Fruit fly (Drosophila melanogaster) whole organism, embryonic: ENCODE results near the gene Ac13E.
A peak's percentile ranks its signal among the peaks of the same experiment; 100 is the strongest.

Experiments
- Aef1 ChIP-seq: fragments of 200-800 bp; sonication (Bioruptor generic); IDR thresholded peaks from 3 replicates; pipeline ENCODE4 v1.3.6; 2022; ENCODE audit warnings: missing biosample characterization, missing genetic modification characterization
- Atf6 ChIP-seq: fragments of 200-800 bp; sonication (Bioruptor generic); IDR thresholded peaks from 2 replicates; pipeline ENCODE4 v1.3.6; 2022; ENCODE audit warnings: missing biosample characterization, missing genetic modification characterization
- Blimp-1 ChIP-seq: fragments of 200-800 bp; sonication (Bioruptor generic); optimal IDR thresholded peaks from 3 replicates; lab custom pipeline; 2018; ENCODE audit warnings: missing biosample characterization, missing genetic modification characterization, mild to moderate bottlenecking, moderate library complexity, missing genetic modification reagents
- Bteb2 ChIP-seq: fragments of 200-800 bp; sonication (Bioruptor generic); optimal IDR thresholded peaks from 2 replicates; lab custom pipeline; 2016; ENCODE audit warnings: missing biosample characterization, missing genetic modification characterization
- CG10321 ChIP-seq: fragments of 200-800 bp; sonication (Bioruptor generic); IDR thresholded peaks from 2 replicates; pipeline ENCODE4 v1.3.6; 2022; ENCODE audit warnings: missing biosample characterization, missing genetic modification characterization
- CG10959 ChIP-seq: fragments of 200-800 bp; sonication (Bioruptor generic); IDR thresholded peaks from 2 replicates; pipeline ENCODE4 v1.3.6; 2022; ENCODE audit warnings: missing biosample characterization, missing genetic modification characterization
- CG11695 ChIP-seq: fragments of 200-800 bp; sonication (Bioruptor generic); IDR thresholded peaks from 3 replicates; pipeline ENCODE4 v1.3.6; 2022; ENCODE audit warnings: missing biosample characterization, missing genetic modification characterization
- CG11696 ChIP-seq: fragments of 200-800 bp; sonication (Bioruptor generic); IDR thresholded peaks from 2 replicates; pipeline ENCODE4 v1.3.6; 2022; ENCODE audit warnings: missing biosample characterization, missing genetic modification characterization
- CG14014 ChIP-seq: fragments of 200-800 bp; sonication (Bioruptor generic); IDR thresholded peaks from 2 replicates; pipeline ENCODE4 v1.3.6; 2022; ENCODE audit warnings: missing biosample characterization, missing genetic modification characterization
- CG15601 ChIP-seq: fragments of 200-800 bp; sonication (Bioruptor generic); optimal IDR thresholded peaks from 3 replicates; lab custom pipeline; 2019; ENCODE audit warnings: missing biosample characterization, mild to moderate bottlenecking, missing genetic modification characterization, moderate library complexity
- CG1603 ChIP-seq: fragments of 200-800 bp; sonication (Bioruptor generic); optimal IDR thresholded peaks from 2 replicates; lab custom pipeline; 2019; ENCODE audit warnings: missing biosample characterization, mild to moderate bottlenecking, missing genetic modification characterization, moderate library complexity
- CG16779 ChIP-seq: fragments of 200-800 bp; sonication (Bioruptor generic); IDR thresholded peaks from 2 replicates; pipeline ENCODE4 v1.3.6; 2022; ENCODE audit warnings: missing biosample characterization, missing genetic modification characterization
- CG17328 ChIP-seq: fragments of 200-800 bp; sonication (Bioruptor generic); IDR thresholded peaks from 2 replicates; pipeline ENCODE4 v1.3.6; 2022; ENCODE audit warnings: missing biosample characterization, missing genetic modification characterization
- CG18476 ChIP-seq: fragments of 200-800 bp; sonication (Bioruptor generic); optimal IDR thresholded peaks from 2 replicates; lab custom pipeline; 2016; ENCODE audit warnings: missing biosample characterization, mild to moderate bottlenecking, missing genetic modification characterization
- CG18599 ChIP-seq: fragments of 200-800 bp; sonication (Bioruptor generic); optimal IDR thresholded peaks from 3 replicates; lab custom pipeline; 2017; ENCODE audit warnings: missing biosample characterization, missing genetic modification characterization, mild to moderate bottlenecking, moderate library complexity, missing genetic modification reagents
- CG31224 ChIP-seq: fragments of 200-800 bp; sonication (Bioruptor generic); IDR thresholded peaks from 2 replicates; pipeline ENCODE4 v1.3.6; 2022; ENCODE audit warnings: missing biosample characterization, missing genetic modification characterization
- CG32772 ChIP-seq: fragments of 200-800 bp; sonication (Bioruptor generic); IDR thresholded peaks from 2 replicates; pipeline ENCODE4 v1.3.6; 2022; ENCODE audit warnings: missing biosample characterization, missing genetic modification characterization
- CG33557 ChIP-seq: fragments of 200-800 bp; sonication (Bioruptor generic); optimal IDR thresholded peaks from 2 replicates; lab custom pipeline; 2019; ENCODE audit warnings: missing biosample characterization, mild to moderate bottlenecking, missing genetic modification characterization, moderate library complexity
- CG4617 ChIP-seq: fragments of 200-800 bp; sonication (Bioruptor generic); optimal IDR thresholded peaks from 3 replicates; lab custom pipeline; 2016; ENCODE audit warnings: missing biosample characterization, missing genetic modification characterization, borderline replicate concordance
- CG6791 ChIP-seq: fragments of 200-800 bp; sonication (Bioruptor generic); IDR thresholded peaks from 3 replicates; pipeline ENCODE4 v1.3.6; 2022; ENCODE audit warnings: missing biosample characterization, missing genetic modification characterization; ENCODE audit not compliant: partially characterized antibody
- CG7372 ChIP-seq: fragments of 200-800 bp; sonication (Bioruptor generic); IDR thresholded peaks from 2 replicates; pipeline ENCODE4 v1.3.6; 2022; ENCODE audit warnings: missing biosample characterization, missing genetic modification characterization
- CG7839 ChIP-seq: fragments of 200-800 bp; sonication (Bioruptor generic); optimal IDR thresholded peaks from 3 replicates; lab custom pipeline; 2018; ENCODE audit warnings: missing biosample characterization, mild to moderate bottlenecking, missing genetic modification characterization, moderate library complexity
- CG7963 ChIP-seq: fragments of 200-800 bp; sonication (Bioruptor generic); IDR thresholded peaks from 3 replicates; pipeline ENCODE4 v1.3.6; 2022; ENCODE audit warnings: missing biosample characterization, missing genetic modification characterization; ENCODE audit not compliant: partially characterized antibody
- CG9215 ChIP-seq: fragments of 200-800 bp; sonication (Bioruptor generic); IDR thresholded peaks from 2 replicates; pipeline ENCODE4 v1.3.6; 2022; ENCODE audit warnings: missing biosample characterization, missing genetic modification characterization
- CG9727 ChIP-seq: fragments of 200-800 bp; sonication (Bioruptor generic); optimal IDR thresholded peaks from 3 replicates; lab custom pipeline; 2017; ENCODE audit warnings: missing biosample characterization, mild to moderate bottlenecking, missing genetic modification characterization
- Dip3 ChIP-seq: fragments of 200-800 bp; sonication (Bioruptor generic); optimal IDR thresholded peaks from 3 replicates; lab custom pipeline; 2016; ENCODE audit warnings: missing biosample characterization, missing genetic modification characterization
- HHEX ChIP-seq: fragments of 200-800 bp; sonication (Bioruptor generic); optimal IDR thresholded peaks from 3 replicates; lab custom pipeline; 2017; ENCODE audit warnings: missing biosample characterization, mild to moderate bottlenecking, missing genetic modification characterization, missing genetic modification reagents
- HLH3B ChIP-seq: fragments of 200-800 bp; sonication (Bioruptor generic); IDR thresholded peaks from 2 replicates; pipeline ENCODE4 v1.3.6; 2022; ENCODE audit warnings: missing biosample characterization, missing genetic modification characterization
- HLHmδ ChIP-seq: fragments of 200-800 bp; sonication (Bioruptor generic); optimal IDR thresholded peaks from 2 replicates; lab custom pipeline; 2018; ENCODE audit warnings: missing biosample characterization, mild to moderate bottlenecking, missing genetic modification characterization, moderate library complexity
- HmgD ChIP-seq: fragments of 200-800 bp; sonication (Bioruptor generic); optimal IDR thresholded peaks from 3 replicates; lab custom pipeline; 2016; ENCODE audit warnings: missing biosample characterization, missing genetic modification characterization
- Hr39 ChIP-seq: fragments of >200 bp; optimal IDR thresholded peaks from 2 replicates; lab custom pipeline; 2017
- NC2β ChIP-seq: fragments of 200-800 bp; sonication (Bioruptor generic); optimal IDR thresholded peaks from 2 replicates; lab custom pipeline; 2016; ENCODE audit warnings: missing biosample characterization, missing genetic modification characterization
- YL-1 ChIP-seq: fragments of 200-800 bp; sonication (Bioruptor generic); optimal IDR thresholded peaks from 3 replicates; lab custom pipeline; 2017; ENCODE audit warnings: missing biosample characterization, mild to moderate bottlenecking, missing genetic modification characterization
- bowl ChIP-seq: fragments of 200-800 bp; sonication (Bioruptor generic); IDR thresholded peaks from 2 replicates; pipeline ENCODE4 v1.3.6; 2022; ENCODE audit warnings: missing biosample characterization, missing genetic modification characterization
- bsh ChIP-seq, 2 experiments: fragments of 200-800 bp; sonication (Bioruptor generic); optimal IDR thresholded peaks; 2 replicates each; lab custom pipeline; 2017 to 2018; ENCODE audit warnings: mild to moderate bottlenecking in 2 of 2, missing biosample characterization in 2 of 2, missing genetic modification characterization in 2 of 2, moderate library complexity in 1 of 2
- emc ChIP-seq: fragments of 200-800 bp; sonication (Bioruptor generic); optimal IDR thresholded peaks from 2 replicates; lab custom pipeline; 2016; ENCODE audit warnings: missing biosample characterization, missing genetic modification characterization
- esg ChIP-seq: fragments of 200-800 bp; sonication (Bioruptor generic); conservative IDR thresholded peaks from 2 replicates; pipeline ENCODE4 v1.3.6; 2022; ENCODE audit warnings: missing biosample characterization, missing genetic modification characterization
- fd64A ChIP-seq: fragments of 200-800 bp; sonication (Bioruptor generic); optimal IDR thresholded peaks from 3 replicates; lab custom pipeline; 2018; ENCODE audit warnings: missing biosample characterization, mild to moderate bottlenecking, missing genetic modification characterization
- fd96Cb ChIP-seq: fragments of 200-800 bp; sonication (Bioruptor generic); optimal IDR thresholded peaks from 2 replicates; lab custom pipeline; 2018; ENCODE audit warnings: missing biosample characterization, mild to moderate bottlenecking, missing genetic modification characterization, moderate library complexity
- gce ChIP-seq: fragments of 200-800 bp; sonication (Bioruptor generic); IDR thresholded peaks from 3 replicates; pipeline ENCODE4 v1.3.6; 2022; ENCODE audit warnings: missing biosample characterization, missing genetic modification characterization
- gem ChIP-seq: fragments of 200-800 bp; sonication (Bioruptor generic); optimal IDR thresholded peaks from 2 replicates; lab custom pipeline; 2019; ENCODE audit warnings: missing biosample characterization, mild to moderate bottlenecking, missing genetic modification characterization, moderate library complexity
- hkb ChIP-seq, 2 experiments: fragments of 200-800 bp in 1 of 2; fragments of >200 bp in 1 of 2; sonication (Bioruptor generic) in 1 of 2; IDR thresholded peaks in 1 of 2; optimal IDR thresholded peaks in 1 of 2; 2 replicates each; pipeline versions ENCODE4 v1.3.6 to Lab custom; 2017 to 2022; ENCODE audit warnings: missing biosample characterization in 1 of 2, missing genetic modification characterization in 1 of 2
- jigr1 ChIP-seq: fragments of 200-800 bp; sonication (Bioruptor generic); IDR thresholded peaks from 3 replicates; pipeline ENCODE4 v1.3.6; 2022; ENCODE audit warnings: missing biosample characterization, missing genetic modification characterization
- lola ChIP-seq, 3 experiments: fragments of >200 bp in 2 of 3; fragments of 200-800 bp in 1 of 3; sonication (Bioruptor generic) in 1 of 3; optimal IDR thresholded peaks; 2 replicates each; lab custom pipeline; 2017 to 2019; ENCODE audit warnings: missing biosample characterization in 3 of 3, missing genetic modification characterization in 3 of 3, mild to moderate bottlenecking in 1 of 3, moderate library complexity in 1 of 3
- mld ChIP-seq: fragments of 200-800 bp; sonication (Bioruptor generic); IDR thresholded peaks from 3 replicates; pipeline ENCODE4 v1.3.6; 2022; ENCODE audit warnings: missing biosample characterization, missing genetic modification characterization; ENCODE audit not compliant: partially characterized antibody
- nom ChIP-seq: fragments of 200-800 bp; sonication (Bioruptor generic); optimal IDR thresholded peaks from 2 replicates; lab custom pipeline; 2017; ENCODE audit warnings: missing biosample characterization, missing genetic modification characterization, mild to moderate bottlenecking, moderate library complexity, missing genetic modification reagents
- psq ChIP-seq: fragments of 200-800 bp; sonication (Bioruptor generic); optimal IDR thresholded peaks from 2 replicates; lab custom pipeline; 2017; ENCODE audit warnings: missing biosample characterization, missing genetic modification characterization
- scrt ChIP-seq: fragments of 200-800 bp; sonication (Bioruptor generic); optimal IDR thresholded peaks from 2 replicates; lab custom pipeline; 2018; ENCODE audit warnings: missing biosample characterization, mild to moderate bottlenecking, missing genetic modification characterization, moderate library complexity
- tgo ChIP-seq: fragments of 200-800 bp; sonication (Bioruptor generic); IDR thresholded peaks from 3 replicates; pipeline ENCODE4 v1.3.6; 2022; ENCODE audit warnings: missing biosample characterization, missing genetic modification characterization
- trem ChIP-seq: fragments of 200-800 bp; optimal IDR thresholded peaks from 3 replicates; lab custom pipeline; 2019; ENCODE audit warnings: missing biosample characterization, mild to moderate bottlenecking, missing genetic modification characterization, moderate library complexity

Ac13E gene

dm6 chrX:15549055-15549454, 5.0 kb downstream of the Ac13E start (continued):
- peak; percentile 76 for TF ChIP-seq Aef1 (GFP tag; lab: Robert Waterston, UW)
- TF ChIP-seq CG4617: no peak
- TF ChIP-seq CG11696 (GFP tag; lab: Robert Waterston, UW): no peak
- peak; percentile 69 for TF ChIP-seq CG18476
- no peak for TF ChIP-seq psq
- TF ChIP-seq CG10959 (GFP tag; lab: Robert Waterston, UW): no peak
- TF ChIP-seq lola (GFP tag; optimal IDR thresholded peaks at IDR 0.05; lab: Kevin White, UChicago): peak in 1 of 3 experiments; percentile 44
- peak; percentile 74 for TF ChIP-seq CG9727 (GFP tag; lab: Kevin White, UChicago)
- peak; percentile 59 for TF ChIP-seq scrt
- no peak for TF ChIP-seq CG6791 (GFP tag; lab: Robert Waterston, UW)
- peak; percentile 71 for TF ChIP-seq HLH3B (GFP tag; lab: Robert Waterston, UW)
- TF ChIP-seq CG11695: peak; percentile 75; the same call in 2 of the 3 replicates
- TF ChIP-seq mld (GFP tag; lab: Robert Waterston, UW): no peak
- peak; percentile 34 for TF ChIP-seq trem (tag; lab: Kevin White, UChicago)
- TF ChIP-seq esg (GFP tag; lab: Robert Waterston, UW): peak; percentile 78
- peak; percentile 80 for TF ChIP-seq Atf6 (GFP tag; lab: Robert Waterston, UW)
- peak; percentile 44; the same call in 1 of the 3 replicates for TF ChIP-seq jigr1 (GFP tag; lab: Robert Waterston, UW)
- TF ChIP-seq CG9215 (GFP tag; lab: Robert Waterston, UW): peak; percentile 94
- TF ChIP-seq CG7963 (GFP tag; lab: Robert Waterston, UW): no peak
- TF ChIP-seq tgo: peak; percentile 77; the same call in 2 of the 3 replicates
- TF ChIP-seq hkb (optimal IDR thresholded peaks at IDR 0.05; lab: Kevin White, UChicago): no peak
- TF ChIP-seq hkb (GFP tag; IDR thresholded peaks at IDR 0.05; lab: Robert Waterston, UW): peak; percentile 72
- TF ChIP-seq Blimp-1 (GFP tag; lab: Kevin White, UChicago): peak; percentile 67
- TF ChIP-seq YL-1 (GFP tag; lab: Kevin White, UChicago): no peak
- TF ChIP-seq CG7839 (tag; lab: Kevin White, UChicago): peak; percentile 88
- TF ChIP-seq HLHmδ (GFP tag; lab: Kevin White, UChicago): no peak
- 0 out of 2 replicates have a peak, but pooled peaks have one; percentile 45 for TF ChIP-seq CG17328 (GFP tag; lab: Robert Waterston, UW)
- TF ChIP-seq Dip3 (GFP tag; lab: Kevin White, UChicago): peak; percentile 54
- TF ChIP-seq CG32772 (GFP tag; lab: Robert Waterston, UW): peak; percentile 68
- TF ChIP-seq emc: peak; percentile 67
- no peak for TF ChIP-seq bowl (GFP tag; lab: Robert Waterston, UW)
- peak in 1 of 2 experiments; percentile 63 for TF ChIP-seq bsh (GFP tag; optimal IDR thresholded peaks at IDR 0.05; lab: Kevin White, UChicago)
- peak; percentile 74 for TF ChIP-seq HHEX (GFP tag; lab: Kevin White, UChicago)
- TF ChIP-seq CG14014 (GFP tag; lab: Robert Waterston, UW): peak; percentile 75
- TF ChIP-seq CG33557 (GFP tag; lab: Kevin White, UChicago): no peak
- TF ChIP-seq nom (GFP tag; lab: Kevin White, UChicago): no peak
- peak; percentile 3 for TF ChIP-seq fd64A (GFP tag; lab: Kevin White, UChicago)
- TF ChIP-seq CG10321 (GFP tag; lab: Robert Waterston, UW): no peak
- TF ChIP-seq Hr39: no peak
- peak; percentile 77 for TF ChIP-seq CG18599 (GFP tag; lab: Kevin White, UChicago)
- TF ChIP-seq Bteb2 (GFP tag; lab: Kevin White, UChicago): peak; percentile 57
- peak; percentile 48; the same call in 1 of the 3 replicates for TF ChIP-seq gce (GFP tag; lab: Robert Waterston, UW)
- TF ChIP-seq CG15601 (tag; lab: Kevin White, UChicago): no peak
- peak; percentile 56 for TF ChIP-seq NC2β (GFP tag; lab: Kevin White, UChicago)
- peak; percentile 79 for TF ChIP-seq CG7372 (GFP tag; lab: Robert Waterston, UW)
- peak; percentile 89 for TF ChIP-seq gem
- TF ChIP-seq CG31224: peak; percentile 74
- 0 out of 2 replicates have a peak, but pooled peaks have one; percentile 52 for TF ChIP-seq CG16779
- TF ChIP-seq HmgD: no peak
- peak; percentile 80 for TF ChIP-seq fd96Cb (tag; lab: Kevin White, UChicago)
- TF ChIP-seq CG1603 (tag; lab: Kevin White, UChicago): peak; percentile 20
